Fruit fly (Drosophila melanogaster): ENCODE data around the gene yellow-h.

DNA sequence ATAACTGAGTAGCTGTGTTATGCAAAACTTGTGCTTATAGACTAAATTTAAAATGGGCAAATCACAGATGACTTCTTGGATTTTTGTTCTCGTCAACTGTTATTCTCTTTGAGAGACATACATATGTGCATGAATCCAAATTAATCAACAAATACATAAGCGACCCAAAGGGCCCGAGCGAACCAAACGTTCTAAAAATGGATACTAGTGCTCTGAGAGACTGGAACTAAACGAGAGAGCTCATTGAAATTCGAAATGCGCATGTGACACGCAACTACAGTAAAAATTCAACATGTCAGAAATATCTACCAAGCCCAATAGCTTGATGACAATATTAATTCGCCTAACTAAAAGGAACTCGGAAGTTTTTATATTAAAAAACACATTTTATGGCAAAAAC, 48.6 kb downstream of the yellow-h start, which contains the start of gene NfI:
- TF ChIP-seq CG2199 (GFP tag; IDR thresholded peaks at IDR 0.05) = peak; percentile 89
- TF ChIP-seq HLHmδ (GFP tag; optimal IDR thresholded peaks at IDR 0.05) = no peak
- no peak for TF ChIP-seq CG4820 (GFP tag; optimal IDR thresholded peaks at IDR 0.05)
- TF ChIP-seq Nf-YB (GFP tag; optimal IDR thresholded peaks at IDR 0.05) = no peak
- no peak for TF ChIP-seq MESR4 (GFP tag; optimal IDR thresholded peaks at IDR 0.05)
- no peak for TF ChIP-seq CG15514 (GFP tag; optimal IDR thresholded peaks at IDR 0.05)
- no peak for TF ChIP-seq GATAe (GFP tag; conservative IDR thresholded peaks at IDR 0.05)
- TF ChIP-seq CG1602 (GFP tag; optimal IDR thresholded peaks at IDR 0.05) = no peak

Data from whole organism, embryonic.